Worm (Caenorhabditis elegans) whole organism, late embryonic: ENCODE data around the gene nhr-103.

Experiments
- C38D4.7 ChIP-seq: fragments of 200-800 bp; sonication (Bioruptor generic); optimal IDR thresholded peaks from 2 replicates; lab custom pipeline; 2018; ENCODE audit warnings: mild to moderate bottlenecking, missing genetic modification characterization, moderate library complexity, missing compliant biosample characterization
- K09A11.1 ChIP-seq: sonication (generic microtip); optimal IDR thresholded peaks from 2 replicates; lab custom pipeline; 2017; ENCODE audit warnings: antibody characterized with exemption, mild to moderate bottlenecking, missing genetic modification characterization, missing compliant biosample characterization; ENCODE audit not compliant: insufficient read depth
- Y22D7AL.16 ChIP-seq: sonication (generic microtip); optimal IDR thresholded peaks from 2 replicates; lab custom pipeline; 2016; ENCODE audit warnings: missing genetic modification characterization, missing compliant biosample characterization
- ceh-2 ChIP-seq: sonication (generic microtip); optimal IDR thresholded peaks from 2 replicates; lab custom pipeline; 2016; ENCODE audit warnings: missing genotype, missing genetic modification characterization, missing compliant biosample characterization
- hlh-8 ChIP-seq: sonication (generic microtip); optimal IDR thresholded peaks from 2 replicates; lab custom pipeline; 2016; ENCODE audit warnings: missing genotype, missing genetic modification characterization, missing compliant biosample characterization
- pag-3 ChIP-seq: sonication (generic microtip); optimal IDR thresholded peaks from 2 replicates; lab custom pipeline; 2016; ENCODE audit warnings: missing compliant biosample characterization, missing genetic modification characterization, borderline replicate concordance
- pax-1 ChIP-seq: fragments of 150-350 bp; optimal IDR thresholded peaks from 2 replicates; lab custom pipeline; 2014; ENCODE audit warnings: missing biosample characterization, missing genetic modification characterization
- sdc-2 ChIP-seq: sonication (generic microtip); optimal IDR thresholded peaks from 2 replicates; lab custom pipeline; 2016; ENCODE audit warnings: missing genotype, missing genetic modification characterization, missing compliant biosample characterization
- sox-4 ChIP-seq: sonication (generic microtip); optimal IDR thresholded peaks from 2 replicates; lab custom pipeline; 2017; ENCODE audit warnings: mild to moderate bottlenecking, missing genetic modification characterization, inconsistent platforms, missing compliant biosample characterization
- syd-9 ChIP-seq: sonication (generic microtip); optimal IDR thresholded peaks from 2 replicates; lab custom pipeline; 2016; ENCODE audit warnings: mild to moderate bottlenecking, missing genetic modification characterization, moderate library complexity, missing compliant biosample characterization

The nhr-103 gene

DNA sequence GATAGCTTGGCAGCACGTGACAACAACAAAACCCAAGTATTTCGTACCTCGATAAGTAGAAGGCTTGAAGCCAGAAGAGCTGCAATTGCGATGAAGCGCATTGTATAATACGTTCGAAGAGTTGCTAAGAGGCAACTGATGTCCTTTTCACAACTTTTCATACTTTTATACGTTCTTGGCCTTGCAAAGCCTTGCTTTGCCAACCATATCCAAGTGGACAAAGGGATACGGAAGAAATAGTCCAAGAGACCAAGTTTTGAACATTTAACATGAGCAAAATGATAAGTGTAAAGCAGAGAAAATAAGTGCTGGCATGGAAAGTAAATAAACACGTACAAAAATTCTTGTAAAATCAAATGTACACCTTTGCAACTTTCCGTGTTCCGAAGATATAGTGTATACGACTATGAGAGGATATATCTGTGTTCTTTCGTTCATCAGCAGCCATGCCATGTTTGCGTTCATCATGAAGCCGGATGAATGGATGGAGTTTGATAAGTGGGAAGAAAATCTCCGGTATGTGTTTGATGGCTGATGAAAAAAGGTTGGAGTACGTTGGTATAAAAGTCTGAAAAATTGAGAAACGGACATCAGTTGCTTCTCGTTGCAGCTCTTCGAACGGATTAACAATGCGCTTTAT is 49.1 kb downstream of the nhr-103 start, which contains the start of the genes Y5H2A.4 and abu-4:
Y5H2A.4 (minus strand) TSS at position 101 of the 640 bp plus-strand sequence.
abu-4 (plus strand) TSS at position 590 of the 640 bp plus-strand sequence.
- no peak for TF ChIP-seq syd-9 (tag; lab: Kevin White, UChicago)
- TF ChIP-seq pag-3 (tag; lab: Kevin White, UChicago), result no peak
- no peak for TF ChIP-seq hlh-8 (tag; lab: Kevin White, UChicago)
- no peak for TF ChIP-seq K09A11.1 (tag; lab: Kevin White, UChicago)
- TF ChIP-seq ceh-2 (tag; lab: Kevin White, UChicago), result no peak
- no peak for TF ChIP-seq sox-4 (tag; lab: Kevin White, UChicago)
- no peak for TF ChIP-seq C38D4.7
- TF ChIP-seq Y22D7AL.16 (tag; lab: Kevin White, UChicago), result no peak
- TF ChIP-seq sdc-2, result no peak
- TF ChIP-seq pax-1 (tag; lab: Kevin White, UChicago), result no peak
